Fruit fly (Drosophila melanogaster): Measurements from ENCODE around the gene sens-2.

- no peak for TF ChIP-seq CG7045 (GFP tag; optimal IDR thresholded peaks at IDR 0.05)
- TF ChIP-seq cic (GFP tag; optimal IDR thresholded peaks at IDR 0.05): no peak
- no peak for TF ChIP-seq CG12768 (GFP tag; optimal IDR thresholded peaks at IDR 0.05)
- no peak for TF ChIP-seq ovo (GFP tag; optimal IDR thresholded peaks at IDR 0.05)
Measured at dm6 chr2L:6822044-6822443, 310 bp downstream of the sens-2 start.

All from whole organism, adult.